Fruit fly (Drosophila melanogaster) whole organism, embryonic: Measurements from ENCODE around the gene Ser12.

Source experiments
- Blimp-1 ChIP-seq: fragments of 200-800 bp; sonication (Bioruptor generic); optimal IDR thresholded peaks from 3 replicates; lab custom pipeline; 2018; ENCODE audit warnings: missing biosample characterization, missing genetic modification characterization, mild to moderate bottlenecking, moderate library complexity, missing genetic modification reagents
- CG10274 ChIP-seq: fragments of 200-800 bp; sonication (Bioruptor generic); optimal IDR thresholded peaks from 3 replicates; lab custom pipeline; 2017; ENCODE audit warnings: missing biosample characterization, mild to moderate bottlenecking, missing genetic modification characterization
- CG10654 ChIP-seq: fragments of 200-800 bp; sonication (Bioruptor generic); optimal IDR thresholded peaks from 2 replicates; lab custom pipeline; 2016; ENCODE audit warnings: missing biosample characterization, missing genetic modification characterization
- CG11695 ChIP-seq: fragments of 200-800 bp; sonication (Bioruptor generic); IDR thresholded peaks from 3 replicates; pipeline ENCODE4 v1.3.6; 2022; ENCODE audit warnings: missing biosample characterization, missing genetic modification characterization
- CG13287 ChIP-seq: fragments of 200-800 bp; sonication (Bioruptor generic); IDR thresholded peaks from 2 replicates; pipeline ENCODE4 v1.3.6; 2022; ENCODE audit warnings: missing biosample characterization, missing genetic modification characterization; ENCODE audit not compliant: partially characterized antibody
- CG14965 ChIP-seq: fragments of 200-800 bp; sonication (Bioruptor generic); optimal IDR thresholded peaks from 2 replicates; lab custom pipeline; 2016; ENCODE audit warnings: missing biosample characterization, missing genetic modification characterization, borderline replicate concordance
- CG15073 ChIP-seq: fragments of 200-800 bp; sonication (Bioruptor generic); optimal IDR thresholded peaks from 2 replicates; lab custom pipeline; 2016; ENCODE audit warnings: missing biosample characterization, missing genetic modification characterization
- CG1792 ChIP-seq: fragments of 200-800 bp; sonication (Bioruptor generic); optimal IDR thresholded peaks from 2 replicates; lab custom pipeline; 2016; ENCODE audit warnings: missing biosample characterization, missing genetic modification characterization
- CG1832 ChIP-seq: fragments of 200-800 bp; sonication (Bioruptor generic); optimal IDR thresholded peaks from 2 replicates; lab custom pipeline; 2017; ENCODE audit warnings: missing biosample characterization, mild to moderate bottlenecking, missing genetic modification characterization, inconsistent platforms
- CG31441 ChIP-seq: fragments of 200-800 bp; sonication (Bioruptor generic); IDR thresholded peaks from 2 replicates; pipeline ENCODE4 v1.3.6; 2022; ENCODE audit warnings: missing biosample characterization, missing genetic modification characterization
- CG42726 ChIP-seq: fragments of 200-800 bp; sonication (Bioruptor generic); IDR thresholded peaks from 2 replicates; pipeline ENCODE4 v1.3.6; 2022; ENCODE audit warnings: missing biosample characterization, missing genetic modification characterization; ENCODE audit not compliant: partially characterized antibody
- CG4282 ChIP-seq: fragments of 200-800 bp; sonication (Bioruptor generic); optimal IDR thresholded peaks from 2 replicates; lab custom pipeline; 2016; ENCODE audit warnings: missing biosample characterization, missing genetic modification characterization
- CG6272 ChIP-seq: fragments of 200-800 bp; sonication (Bioruptor generic); IDR thresholded peaks from 2 replicates; pipeline ENCODE4 v1.3.6; 2022; ENCODE audit warnings: missing biosample characterization, missing genetic modification characterization
- CG6683 ChIP-seq: fragments of 200-800 bp; sonication (Bioruptor generic); optimal IDR thresholded peaks from 2 replicates; lab custom pipeline; 2017; ENCODE audit warnings: missing biosample characterization, mild to moderate bottlenecking, missing genetic modification characterization, missing genetic modification reagents
- CG6689 ChIP-seq: fragments of 200-800 bp; sonication (Bioruptor generic); IDR thresholded peaks from 2 replicates; pipeline ENCODE4 v1.3.6; 2022; ENCODE audit warnings: missing biosample characterization, missing genetic modification characterization
- CG6813 ChIP-seq: fragments of 200-800 bp; sonication (Bioruptor generic); optimal IDR thresholded peaks from 2 replicates; lab custom pipeline; 2017; ENCODE audit warnings: missing biosample characterization, missing genetic modification characterization, mild to moderate bottlenecking, moderate library complexity, missing genetic modification reagents
- CG7271 ChIP-seq: fragments of 200-800 bp; sonication (Bioruptor generic); optimal IDR thresholded peaks from 2 replicates; lab custom pipeline; 2018; ENCODE audit warnings: missing biosample characterization, mild to moderate bottlenecking, missing genetic modification characterization, moderate library complexity
- Dbx ChIP-seq: fragments of 200-800 bp; sonication (Bioruptor generic); IDR thresholded peaks from 3 replicates; pipeline ENCODE4 v1.3.6; 2022; ENCODE audit warnings: missing biosample characterization, missing genetic modification characterization
- ERR ChIP-seq: fragments of 200-800 bp; sonication (Bioruptor generic); optimal IDR thresholded peaks from 2 replicates; lab custom pipeline; 2016; ENCODE audit warnings: missing biosample characterization, missing genetic modification characterization
- Fer1 ChIP-seq: fragments of 200-800 bp; sonication (Bioruptor generic); optimal IDR thresholded peaks from 2 replicates; lab custom pipeline; 2017; ENCODE audit warnings: missing biosample characterization, mild to moderate bottlenecking, missing genetic modification characterization
- GATAe ChIP-seq: fragments of 200-800 bp; sonication (Bioruptor generic); conservative IDR thresholded peaks from 2 replicates; pipeline ENCODE4 v1.3.6; 2022; ENCODE audit warnings: missing biosample characterization, missing genetic modification characterization
- HLH4C ChIP-seq: fragments of 200-800 bp; sonication (Bioruptor generic); IDR thresholded peaks from 3 replicates; pipeline ENCODE4 v1.3.6; 2022; ENCODE audit warnings: missing biosample characterization, missing genetic modification characterization; ENCODE audit not compliant: partially characterized antibody
- HLHmδ ChIP-seq: fragments of 200-800 bp; sonication (Bioruptor generic); optimal IDR thresholded peaks from 2 replicates; lab custom pipeline; 2018; ENCODE audit warnings: missing biosample characterization, mild to moderate bottlenecking, missing genetic modification characterization, moderate library complexity
- Hey ChIP-seq: fragments of 200-800 bp; sonication (Bioruptor generic); optimal IDR thresholded peaks from 3 replicates; lab custom pipeline; 2018; ENCODE audit warnings: missing biosample characterization, mild to moderate bottlenecking, missing genetic modification characterization
- Meics ChIP-seq: fragments of 200-800 bp; sonication (Bioruptor generic); optimal IDR thresholded peaks from 2 replicates; lab custom pipeline; 2017; ENCODE audit warnings: missing biosample characterization, mild to moderate bottlenecking, missing genetic modification characterization
- NFAT ChIP-seq: fragments of 200-800 bp; sonication (Bioruptor generic); IDR thresholded peaks from 2 replicates; pipeline ENCODE4 v1.3.6; 2022; ENCODE audit warnings: missing biosample characterization, missing genetic modification characterization
- Nf-YB ChIP-seq: fragments of 200-800 bp; sonication (Bioruptor generic); optimal IDR thresholded peaks from 3 replicates; lab custom pipeline; 2019; ENCODE audit warnings: missing biosample characterization, mild to moderate bottlenecking, missing genetic modification characterization, moderate library complexity
- Optix ChIP-seq: fragments of 200-800 bp; sonication (Bioruptor generic); IDR thresholded peaks from 3 replicates; pipeline ENCODE4 v1.3.6; 2022; ENCODE audit warnings: missing biosample characterization, missing genetic modification characterization
- Six4 ChIP-seq: fragments of 200-800 bp; sonication (Bioruptor generic); optimal IDR thresholded peaks from 2 replicates; lab custom pipeline; 2016; ENCODE audit warnings: missing biosample characterization, missing genetic modification characterization
- Tbp ChIP-seq: fragments of >200 bp; optimal IDR thresholded peaks from 2 replicates; lab custom pipeline; 2018; ENCODE audit warnings: missing biosample characterization, missing genetic modification characterization
- abd-A ChIP-seq: fragments of 200-800 bp; sonication (Bioruptor generic); optimal IDR thresholded peaks from 3 replicates; lab custom pipeline; 2019; ENCODE audit warnings: missing biosample characterization, mild to moderate bottlenecking, missing genetic modification characterization, moderate library complexity
- ara ChIP-seq: fragments of 200-800 bp; sonication (Bioruptor generic); IDR thresholded peaks from 2 replicates; pipeline ENCODE4 v1.3.6; 2022; ENCODE audit warnings: missing biosample characterization, missing genetic modification characterization
- az2 ChIP-seq: fragments of 200-800 bp; sonication (Bioruptor generic); optimal IDR thresholded peaks from 3 replicates; lab custom pipeline; 2016; ENCODE audit warnings: missing biosample characterization, missing genetic modification characterization
- crc ChIP-seq: fragments of 200-800 bp; sonication (Bioruptor generic); optimal IDR thresholded peaks from 2 replicates; lab custom pipeline; 2016; ENCODE audit warnings: missing biosample characterization, missing genetic modification characterization
- crp ChIP-seq, 2 experiments: fragments of 200-800 bp; sonication (Bioruptor generic); optimal IDR thresholded peaks; 2 replicates in 1 of 2; 3 replicates in 1 of 2; lab custom pipeline; 2017; ENCODE audit warnings: missing biosample characterization in 2 of 2, missing genetic modification characterization in 2 of 2, mild to moderate bottlenecking in 1 of 2, moderate library complexity in 1 of 2
- dysf ChIP-seq: fragments of 200-800 bp; sonication (Bioruptor generic); IDR thresholded peaks from 3 replicates; pipeline ENCODE4 v1.3.6; 2022; ENCODE audit warnings: missing biosample characterization, missing genetic modification characterization
- ewg ChIP-seq: fragments of 200-800 bp; sonication (Bioruptor generic); optimal IDR thresholded peaks from 3 replicates; lab custom pipeline; 2017; ENCODE audit warnings: mild to moderate bottlenecking, missing biosample characterization, missing genetic modification reagents, missing genetic modification characterization
- exex ChIP-seq: fragments of 200-800 bp; sonication (Bioruptor generic); optimal IDR thresholded peaks from 4 replicates; lab custom pipeline; 2018; ENCODE audit warnings: missing biosample characterization, mild to moderate bottlenecking, missing genetic modification characterization, moderate library complexity
- fd102C ChIP-seq: fragments of 200-800 bp; sonication (Bioruptor generic); optimal IDR thresholded peaks from 2 replicates; lab custom pipeline; 2018; ENCODE audit warnings: missing biosample characterization, mild to moderate bottlenecking, missing genetic modification characterization, moderate library complexity
- ftz-f1 ChIP-seq: fragments of 200-800 bp; sonication (Bioruptor generic); optimal IDR thresholded peaks from 2 replicates; lab custom pipeline; 2016; ENCODE audit warnings: missing biosample characterization, missing genetic modification characterization
- jing ChIP-seq: fragments of 200-800 bp; sonication (Bioruptor generic); optimal IDR thresholded peaks from 2 replicates; lab custom pipeline; 2018; ENCODE audit warnings: missing biosample characterization, mild to moderate bottlenecking, missing genetic modification characterization
- knrl ChIP-seq: fragments of 200-800 bp; sonication (Bioruptor generic); IDR thresholded peaks from 3 replicates; pipeline ENCODE4 v1.3.6; 2022; ENCODE audit warnings: missing biosample characterization, missing genetic modification characterization; ENCODE audit not compliant: partially characterized antibody
- lab ChIP-seq: fragments of 200-800 bp; sonication (Bioruptor generic); optimal IDR thresholded peaks from 3 replicates; lab custom pipeline; 2017; ENCODE audit warnings: missing biosample characterization, missing genetic modification characterization, mild to moderate bottlenecking, moderate library complexity, missing genetic modification reagents
- lilli ChIP-seq: fragments of 200-800 bp; sonication (Bioruptor generic); optimal IDR thresholded peaks from 3 replicates; lab custom pipeline; 2016; ENCODE audit warnings: missing biosample characterization, missing genetic modification characterization
- nom ChIP-seq: fragments of 200-800 bp; sonication (Bioruptor generic); optimal IDR thresholded peaks from 2 replicates; lab custom pipeline; 2017; ENCODE audit warnings: missing biosample characterization, missing genetic modification characterization, mild to moderate bottlenecking, moderate library complexity, missing genetic modification reagents
- sim ChIP-seq: fragments of 200-800 bp; sonication (Bioruptor generic); IDR thresholded peaks from 2 replicates; pipeline ENCODE4 v1.3.6; 2022; ENCODE audit warnings: missing biosample characterization, missing genetic modification characterization
- tgo ChIP-seq: fragments of 200-800 bp; sonication (Bioruptor generic); IDR thresholded peaks from 3 replicates; pipeline ENCODE4 v1.3.6; 2022; ENCODE audit warnings: missing biosample characterization, missing genetic modification characterization
- trh ChIP-seq: fragments of 200-800 bp; sonication (Bioruptor generic); optimal IDR thresholded peaks from 2 replicates; lab custom pipeline; 2016; ENCODE audit warnings: missing biosample characterization, missing genetic modification characterization
- vnd ChIP-seq: fragments of 200-800 bp; sonication (Bioruptor generic); IDR thresholded peaks from 3 replicates; pipeline ENCODE4 v1.3.6; 2022; ENCODE audit warnings: missing biosample characterization, missing genetic modification characterization; ENCODE audit not compliant: partially characterized antibody
- vvl ChIP-seq: fragments of 200-800 bp; sonication (Bioruptor generic); IDR thresholded peaks from 2 replicates; pipeline ENCODE4 v1.3.6; 2022; ENCODE audit warnings: missing biosample characterization, missing genetic modification characterization
- yki ChIP-seq: fragments of >200 bp; optimal IDR thresholded peaks from 3 replicates; lab custom pipeline; 2018

The Ser12 gene

DNA sequence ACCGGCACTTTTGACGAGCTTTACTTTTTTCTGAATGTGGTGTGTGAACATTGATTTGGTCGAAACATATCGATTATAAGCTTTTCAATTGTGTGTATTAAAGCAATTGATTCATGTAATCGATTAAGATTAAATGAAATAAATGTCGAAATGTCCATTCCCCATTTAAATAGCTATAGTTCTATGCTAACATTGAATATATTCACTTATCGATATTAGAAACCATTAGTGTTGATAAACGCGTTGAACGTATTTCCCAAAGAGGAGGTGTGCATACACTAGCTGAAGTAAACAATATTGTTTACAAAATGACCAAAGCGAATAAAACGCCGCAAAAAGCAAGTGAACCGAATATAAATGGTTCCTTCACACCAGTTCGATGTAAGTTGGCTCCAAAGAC, 37.1 kb downstream of the Ser12 start, which contains the start of the genes Uch and CG34174 (continued):
- TF ChIP-seq Six4 (GFP tag; lab: Kevin White, UChicago) (no peak), Meics (no peak), Blimp-1 (GFP tag; lab: Kevin White, UChicago) (no peak), ewg (GFP tag; lab: Kevin White, UChicago) (peak; percentile 25), NFAT (GFP tag; lab: Robert Waterston, UW) (no peak), nom (no peak), Optix (GFP tag; lab: Robert Waterston, UW) (no peak), fd102C (GFP tag; lab: Kevin White, UChicago) (no peak), crc (GFP tag; lab: Kevin White, UChicago) (no peak), CG10654 (GFP tag; lab: Kevin White, UChicago) (no peak), knrl (GFP tag; lab: Robert Waterston, UW) (peak; percentile 80), ftz-f1 (GFP tag; lab: Kevin White, UChicago) (no peak), vnd (GFP tag; lab: Robert Waterston, UW) (peak; percentile 64), sim (GFP tag; lab: Robert Waterston, UW) (no peak), CG15073 (no peak), trh (GFP tag; lab: Kevin White, UChicago) (no peak), exex (tag; lab: Kevin White, UChicago) (peak; percentile 15), abd-A (tag; lab: Kevin White, UChicago) (peak; percentile 29), HLHmδ (GFP tag; lab: Kevin White, UChicago) (no peak), Fer1 (GFP tag; lab: Kevin White, UChicago) (peak; percentile 45), CG7271 (tag; lab: Kevin White, UChicago) (no peak), CG4282 (no peak), Tbp (GFP tag; lab: Kevin White, UChicago) (no peak), lab (GFP tag; lab: Kevin White, UChicago) (no peak), jing (GFP tag; lab: Kevin White, UChicago) (no peak), Hey (tag; lab: Kevin White, UChicago) (no peak), ERR (no peak), yki (lab: Kevin White, UChicago) (no peak), Dbx (GFP tag; lab: Robert Waterston, UW) (no peak), GATAe (GFP tag; lab: Robert Waterston, UW) (no peak), crp (GFP tag; optimal IDR thresholded peaks at IDR 0.05; lab: Kevin White, UChicago) (peak in 1 of 2 experiments; percentile 39), CG10274 (GFP tag; lab: Kevin White, UChicago) (no peak), CG31441 (GFP tag; lab: Robert Waterston, UW) (0 out of 2 replicates have a peak, but pooled peaks have one; percentile 12), HLH4C (GFP tag; lab: Robert Waterston, UW) (peak; percentile 73), dysf (GFP tag; lab: Robert Waterston, UW) (no peak), CG1792 (GFP tag; lab: Kevin White, UChicago) (no peak), CG14965 (GFP tag; lab: Kevin White, UChicago) (no peak), lilli (GFP tag; lab: Kevin White, UChicago) (no peak), CG13287 (GFP tag; lab: Robert Waterston, UW) (peak; percentile 87), CG6813 (GFP tag; lab: Kevin White, UChicago) (no peak), CG6272 (GFP tag; lab: Robert Waterston, UW) (no peak), az2 (GFP tag; lab: Kevin White, UChicago) (no peak), CG6689 (no peak), Nf-YB (no peak), vvl (GFP tag; lab: Robert Waterston, UW) (no peak), tgo (no peak), CG6683 (no peak), CG11695 (GFP tag; lab: Robert Waterston, UW) (no peak), CG42726 (GFP tag; lab: Robert Waterston, UW) (no peak), CG1832 (GFP tag; lab: Kevin White, UChicago) (no peak), ara (no peak)
